ENCODE assay signal across 5 worm cellular contexts in the genomic region with DNA sequence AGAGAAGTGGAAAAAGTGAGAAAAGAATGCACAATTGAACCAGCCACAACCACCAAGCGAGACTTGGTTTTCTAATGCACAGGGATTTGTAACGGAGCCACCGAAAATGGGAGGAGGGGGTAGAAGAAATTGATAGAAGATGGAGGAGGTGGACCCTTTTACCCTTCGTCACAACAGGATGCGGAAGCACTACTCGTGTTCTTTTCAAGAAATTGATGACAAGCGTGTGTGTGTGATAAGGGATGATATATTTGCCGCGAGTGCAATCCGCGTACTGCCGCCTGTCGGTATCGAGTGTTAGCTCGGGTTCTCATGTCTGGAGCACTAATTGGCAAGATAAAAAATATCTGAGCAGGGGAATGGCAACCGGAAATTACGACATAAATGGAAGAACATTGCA.
TF ChIP-seq lines count a peak whose summit lies in the region.

A gene (minus strand): TSS at position 101 of the 400 bp plus-strand sequence.

TF ChIP-seq in whole organism, L1 larva, 84 proteins besides CTCF, POLR2A, EP300 and RAD21:
- TF ChIP-seq tlp-1 (tag; optimal IDR thresholded peaks at IDR 0.05; lab: Kevin White, UChicago) = no peak
- no peak for TF ChIP-seq egl-27 (tag; optimal IDR thresholded peaks at IDR 0.05; lab: Kevin White, UChicago)
- peak; percentile 16 for TF ChIP-seq rnt-1 (tag; optimal IDR thresholded peaks at IDR 0.05; lab: Kevin White, UChicago)
- TF ChIP-seq efl-1 (optimal IDR thresholded peaks at IDR 0.05; lab: Kevin White, UChicago) = no peak
- TF ChIP-seq efl-1 (GFP tag; optimal IDR thresholded peaks at IDR 0.05 in 1 of 2; lab: Kevin White, UChicago) = peak in 1 of 2 experiments; percentile 31
- no peak for TF ChIP-seq mef-2 (tag; optimal IDR thresholded peaks at IDR 0.05; lab: Kevin White, UChicago)

TF ChIP-seq in whole organism, L2 larva, 48 proteins besides CTCF, POLR2A, EP300 and RAD21:
- TF ChIP-seq unc-62 (GFP tag; optimal IDR thresholded peaks at IDR 0.05; lab: Kevin White, UChicago) (no peak), unc-55 (GFP tag; optimal IDR thresholded peaks at IDR 0.05; lab: Kevin White, UChicago) (peak; percentile 44)

TF ChIP-seq in whole organism, L3 larva, 47 proteins besides CTCF, POLR2A, EP300 and RAD21:
- TF ChIP-seq ama-1 (optimal IDR thresholded peaks at IDR 0.05; lab: Kevin White, UChicago) (peak; percentile 8), elt-1 (tag; optimal IDR thresholded peaks at IDR 0.05; lab: Kevin White, UChicago) (no peak), nhr-11 (tag; optimal IDR thresholded peaks at IDR 0.05; lab: Kevin White, UChicago) (no peak), mml-1 (tag; optimal IDR thresholded peaks at IDR 0.05; lab: Kevin White, UChicago) (no peak), nhr-67 (tag; optimal IDR thresholded peaks at IDR 0.05; lab: Kevin White, UChicago) (no peak), nhr-77 (tag; optimal IDR thresholded peaks at IDR 0.05; lab: Kevin White, UChicago) (no peak)

TF ChIP-seq in whole organism, L4 larva, 104 proteins besides CTCF, POLR2A, EP300 and RAD21:
- TF ChIP-seq madf-9 (GFP tag; conservative IDR thresholded peaks at IDR 0.05; lab: Robert Waterston, UW) (0 out of 2 replicates have a peak, but pooled peaks have one; percentile 50), hlh-30 (tag; optimal IDR thresholded peaks at IDR 0.05; lab: Kevin White, UChicago; ENCODE audit: insufficient read depth) (peak; percentile 24), T26A8.4 (GFP tag; IDR thresholded peaks at IDR 0.05; lab: Robert Waterston, UW) (0 out of 2 replicates have a peak, but pooled peaks have one; percentile 17), sdz-12 (GFP tag; optimal IDR thresholded peaks at IDR 0.05; lab: Kevin White, UChicago) (peak; percentile 16), zip-2 (tag; optimal IDR thresholded peaks at IDR 0.05; lab: Kevin White, UChicago) (no peak), dmd-6 (GFP tag; IDR thresholded peaks at IDR 0.05; lab: Robert Waterston, UW) (0 out of 2 replicates have a peak, but pooled peaks have one; percentile 12), egl-43 (GFP tag; IDR thresholded peaks at IDR 0.05; lab: Robert Waterston, UW) (0 out of 2 replicates have a peak, but pooled peaks have one; percentile 8), nhr-111 (GFP tag; optimal IDR thresholded peaks at IDR 0.05; lab: Kevin White, UChicago) (no peak), ceh-28 (tag; optimal IDR thresholded peaks at IDR 0.05; lab: Kevin White, UChicago) (no peak), mes-2 (tag; optimal IDR thresholded peaks at IDR 0.05; lab: Kevin White, UChicago; ENCODE audit: poor library complexity, severe bottlenecking) (peak; percentile 8), lim-7 (GFP tag; IDR thresholded peaks at IDR 0.05; lab: Robert Waterston, UW) (0 out of 2 replicates have a peak, but pooled peaks have one; percentile 19), zfp-2 (tag; optimal IDR thresholded peaks at IDR 0.05; lab: Kevin White, UChicago) (no peak)

TF ChIP-seq in whole organism, young adult, 124 proteins besides CTCF, POLR2A, EP300 and RAD21:
- TF ChIP-seq nhr-120 (GFP tag; IDR thresholded peaks at IDR 0.05; lab: Robert Waterston, UW) (no peak), C17E4.6 (GFP tag; IDR thresholded peaks at IDR 0.05; lab: Robert Waterston, UW) (no peak), F52B5.7 (tag; optimal IDR thresholded peaks at IDR 0.05; lab: Kevin White, UChicago) (peak; percentile 27), Y53G8AR.9 (GFP tag; conservative IDR thresholded peaks at IDR 0.05; lab: Robert Waterston, UW) (0 out of 2 replicates have a peak, but pooled peaks have one; percentile 24), egrh-3 (GFP tag; IDR thresholded peaks at IDR 0.05; lab: Robert Waterston, UW) (no peak), fkh-3 (tag; optimal IDR thresholded peaks at IDR 0.05; lab: Kevin White, UChicago) (no peak), F33H1.4 (GFP tag; IDR thresholded peaks at IDR 0.05; lab: Robert Waterston, UW) (0 out of 2 replicates have a peak, but pooled peaks have one; percentile 11), B0035.1 (tag; optimal IDR thresholded peaks at IDR 0.05; lab: Kevin White, UChicago) (no peak), snpc-4 (GFP tag; optimal IDR thresholded peaks at IDR 0.05; lab: Kevin White, UChicago) (no peak), snpc-4 (tag; optimal IDR thresholded peaks at IDR 0.05; lab: Kevin White, UChicago) (no peak), tbx-9 (tag; optimal IDR thresholded peaks at IDR 0.05; lab: Kevin White, UChicago; ENCODE audit: borderline replicate concordance) (no peak), lsy-27 (tag; optimal IDR thresholded peaks at IDR 0.05; lab: Kevin White, UChicago; ENCODE audit: borderline replicate concordance, insufficient read depth) (no peak), ztf-6 (GFP tag; IDR thresholded peaks at IDR 0.05; lab: Robert Waterston, UW) (no peak), unc-130 (GFP tag; optimal IDR thresholded peaks at IDR 0.05; lab: Kevin White, UChicago) (no peak), chd-7 (tag; optimal IDR thresholded peaks at IDR 0.05; lab: Kevin White, UChicago) (peak; percentile 26), hlh-26 (GFP tag; conservative IDR thresholded peaks at IDR 0.05; lab: Robert Waterston, UW) (no peak), nfyb-1 (GFP tag; IDR thresholded peaks at IDR 0.05; lab: Robert Waterston, UW) (0 out of 2 replicates have a peak, but pooled peaks have one; percentile 33), die-1 (tag; optimal IDR thresholded peaks at IDR 0.05; lab: Kevin White, UChicago) (no peak), dpff-1 (tag; optimal IDR thresholded peaks at IDR 0.05; lab: Kevin White, UChicago) (no peak), lin-40 (tag; optimal IDR thresholded peaks at IDR 0.05; lab: Kevin White, UChicago) (no peak), ceh-58 (GFP tag; IDR thresholded peaks at IDR 0.05; lab: Robert Waterston, UW) (0 out of 2 replicates have a peak, but pooled peaks have one; percentile 32)
